Worm (Caenorhabditis elegans) whole organism, mixed stage, embryonic: ENCODE data around the gene Y53G8B.1.

Experiments
- ces-1 ChIP-seq: fragments of 150-350 bp; optimal IDR thresholded peaks from 2 replicates; lab custom pipeline; 2014; ENCODE audit warnings: missing biosample characterization, missing genetic modification reagents, missing genetic modification characterization
- sptf-1 ChIP-seq: sonication (generic microtip); optimal IDR thresholded peaks from 2 replicates; lab custom pipeline; 2017; ENCODE audit warnings: mild to moderate bottlenecking, missing genetic modification characterization, moderate library complexity, missing compliant biosample characterization
- unc-120 ChIP-seq: sonication (generic microtip); optimal IDR thresholded peaks from 2 replicates; lab custom pipeline; 2017; ENCODE audit warnings: missing genetic modification characterization, missing compliant biosample characterization; ENCODE audit not compliant: poor library complexity, severe bottlenecking
- unc-62 ChIP-seq: fragments of 150-350 bp; optimal IDR thresholded peaks from 2 replicates; lab custom pipeline; 2014; ENCODE audit warnings: missing biosample characterization, missing genetic modification reagents, missing genetic modification characterization
- ztf-11 ChIP-seq: fragments of 150-350 bp; optimal IDR thresholded peaks from 2 replicates; lab custom pipeline; 2014; ENCODE audit warnings: missing biosample characterization, missing genetic modification characterization

ce11 chrIII:3171382-3171781 is 42.3 kb downstream of the Y53G8B.1 start, which contains the start of gene R148.4:
- no peak for TF ChIP-seq sptf-1
- no peak for TF ChIP-seq ztf-11 (tag; lab: Kevin White, UChicago)
- no peak for TF ChIP-seq unc-62
- TF ChIP-seq ces-1, result no peak
- TF ChIP-seq unc-120 (tag; lab: Kevin White, UChicago), result no peak
